Worm (Caenorhabditis elegans): Measurements from ENCODE around the gene unc-27.

DNA sequence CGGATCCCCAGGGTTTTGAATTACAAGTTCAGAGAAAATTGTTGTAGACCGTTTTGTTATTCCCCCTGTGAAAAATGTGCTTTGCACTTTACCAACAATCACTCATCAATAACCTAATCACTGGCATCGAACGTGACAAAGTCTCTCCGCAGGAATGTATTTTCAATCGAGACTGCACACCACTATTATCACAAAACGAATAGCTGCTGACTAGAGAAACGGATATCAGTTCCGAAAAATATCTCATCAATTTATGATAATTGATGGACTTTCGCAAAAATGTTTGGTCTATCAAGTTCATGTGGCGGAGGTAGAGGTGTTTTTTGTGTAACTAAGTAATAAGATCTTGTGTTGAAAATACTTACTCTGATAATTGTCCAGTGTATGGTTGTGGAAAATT, 28.2 kb upstream of the unc-27 start:
- no peak for TF ChIP-seq pha-4 (tag; optimal IDR thresholded peaks at IDR 0.05)
- TF ChIP-seq fos-1 (tag; optimal IDR thresholded peaks at IDR 0.05) = no peak

All from whole organism, L3 larva.